Comparison of ENCODE assay signal across 4 worm cellular contexts in genomic region chrX:6029075-6029474, ce11.
TF ChIP-seq lines count a peak whose summit lies in the region.

No protein-coding gene starts in this region.

TF ChIP-seq in whole organism, L1 larva, 84 proteins besides CTCF, POLR2A, EP300 and RAD21 (continues in another document):
- TF ChIP-seq lsy-2 (tag; optimal IDR thresholded peaks at IDR 0.05; lab: Kevin White, UChicago), result no peak
- TF ChIP-seq ceh-8 (GFP tag; optimal IDR thresholded peaks at IDR 0.05; lab: Kevin White, UChicago), result no peak
- no peak for TF ChIP-seq ets-5 (GFP tag; IDR thresholded peaks at IDR 0.05; lab: Robert Waterston, UW)
- no peak for TF ChIP-seq xbp-1 (tag; optimal IDR thresholded peaks at IDR 0.05; lab: Kevin White, UChicago)
- TF ChIP-seq nhr-77 (tag; optimal IDR thresholded peaks at IDR 0.05; lab: Kevin White, UChicago), result no peak
- no peak for TF ChIP-seq nhr-84 (tag; optimal IDR thresholded peaks at IDR 0.05; lab: Kevin White, UChicago)
- no peak for TF ChIP-seq mef-2 (tag; optimal IDR thresholded peaks at IDR 0.05; lab: Kevin White, UChicago)
- no peak for TF ChIP-seq nhr-11 (tag; optimal IDR thresholded peaks at IDR 0.05; lab: Kevin White, UChicago)
- TF ChIP-seq snu-23 (GFP tag; optimal IDR thresholded peaks at IDR 0.05; lab: Kevin White, UChicago), result peak; percentile 16
- TF ChIP-seq vab-15 (tag; optimal IDR thresholded peaks at IDR 0.05; lab: Kevin White, UChicago), result no peak
- peak; percentile 48 for TF ChIP-seq nhr-71 (tag; optimal IDR thresholded peaks at IDR 0.05; lab: Kevin White, UChicago)
- no peak for TF ChIP-seq zag-1 (tag; optimal IDR thresholded peaks at IDR 0.05; lab: Kevin White, UChicago)
- no peak for TF ChIP-seq F16B12.6 (tag; optimal IDR thresholded peaks at IDR 0.05; lab: Kevin White, UChicago)
- TF ChIP-seq fkh-8 (tag; optimal IDR thresholded peaks at IDR 0.05; lab: Kevin White, UChicago), result no peak
- TF ChIP-seq nhr-28 (tag; optimal IDR thresholded peaks at IDR 0.05; lab: Kevin White, UChicago), result no peak
- TF ChIP-seq tlp-1 (tag; optimal IDR thresholded peaks at IDR 0.05; lab: Kevin White, UChicago), result no peak
- peak in 2 of 6 experiments; percentile 8 to 36 for TF ChIP-seq elt-3 (tag; optimal IDR thresholded peaks at IDR 0.05; lab: Kevin White, UChicago)
- TF ChIP-seq irx-1 (tag; optimal IDR thresholded peaks at IDR 0.05; lab: Kevin White, UChicago), result no peak
- peak; percentile 55 for TF ChIP-seq nhr-20 (tag; optimal IDR thresholded peaks at IDR 0.05; lab: Kevin White, UChicago)
- TF ChIP-seq lin-14 (GFP tag; optimal IDR thresholded peaks at IDR 0.05; lab: Kevin White, UChicago), result peak; percentile 49
- TF ChIP-seq nhr-90 (tag; optimal IDR thresholded peaks at IDR 0.05; lab: Kevin White, UChicago; ENCODE audit: poor library complexity), result no peak
- TF ChIP-seq lin-35 (GFP tag; optimal IDR thresholded peaks at IDR 0.05; lab: Kevin White, UChicago), result peak in 1 of 2 experiments; percentile 13
- no peak for TF ChIP-seq nhr-237 (tag; optimal IDR thresholded peaks at IDR 0.05; lab: Kevin White, UChicago)
- no peak for TF ChIP-seq lin-39 (tag; optimal IDR thresholded peaks at IDR 0.05; lab: Kevin White, UChicago)

TF ChIP-seq in whole organism, L2 larva, 48 proteins besides CTCF, POLR2A, EP300 and RAD21:
- TF ChIP-seq nhr-25 (tag; optimal IDR thresholded peaks at IDR 0.05; lab: Kevin White, UChicago) (peak; percentile 5), aly-2 (tag; optimal IDR thresholded peaks at IDR 0.05; lab: Kevin White, UChicago) (no peak), ceh-16 (tag; optimal IDR thresholded peaks at IDR 0.05; lab: Kevin White, UChicago) (peak; percentile 49)

TF ChIP-seq in whole organism, L3 larva, 47 proteins besides CTCF, POLR2A, EP300 and RAD21:
- TF ChIP-seq nhr-237 (tag; optimal IDR thresholded peaks at IDR 0.05; lab: Kevin White, UChicago) (no peak), nhr-43 (tag; optimal IDR thresholded peaks at IDR 0.05; lab: Kevin White, UChicago; ENCODE audit: poor library complexity, severe bottlenecking) (no peak), nhr-67 (tag; optimal IDR thresholded peaks at IDR 0.05; lab: Kevin White, UChicago) (no peak), pqm-1 (tag; optimal IDR thresholded peaks at IDR 0.05; lab: Kevin White, UChicago) (no peak), lin-39 (tag; optimal IDR thresholded peaks at IDR 0.05; lab: Kevin White, UChicago) (no peak), nhr-25 (tag; optimal IDR thresholded peaks at IDR 0.05; lab: Kevin White, UChicago) (peak; percentile 29), ceh-16 (tag; optimal IDR thresholded peaks at IDR 0.05; lab: Kevin White, UChicago) (peak; percentile 34), elt-1 (tag; optimal IDR thresholded peaks at IDR 0.05; lab: Kevin White, UChicago) (peak; percentile 49), unc-62 (GFP tag; optimal IDR thresholded peaks at IDR 0.05; lab: Kevin White, UChicago) (no peak), ama-1 (optimal IDR thresholded peaks at IDR 0.05; lab: Kevin White, UChicago) (no peak), ceh-82 (tag; optimal IDR thresholded peaks at IDR 0.05; lab: Kevin White, UChicago) (no peak)

TF ChIP-seq in whole organism, L4 larva, 104 proteins besides CTCF, POLR2A, EP300 and RAD21:
- TF ChIP-seq aha-1 (tag; lab: Kevin White, UChicago) (peak; percentile 50), unc-62 (GFP tag; optimal IDR thresholded peaks at IDR 0.05 in 1 of 2; lab: Kevin White, UChicago) (peak in 1 of 2 experiments; percentile 98), unc-62 (tag; optimal IDR thresholded peaks at IDR 0.05; lab: Kevin White, UChicago) (no peak), nhr-11 (tag; optimal IDR thresholded peaks at IDR 0.05; lab: Kevin White, UChicago) (no peak)

Comparison
In these comparisons a context has a peak if more than half of its experiments do, and no peak if none do; other contexts are left out.
1. Of the 29 proteins assayed by ChIP-seq in both whole organism, L4 larva and whole organism, L1 larva: peak only in whole organism, L4 larva: aha-1; only in whole organism, L1 larva: none; in both: none; in neither: 27; mixed calls (peak in some experiments, not most) for 1.